Worm (Caenorhabditis elegans) whole organism, L4 larva: ENCODE data around the gene srd-56.

Experiments used
- F26F4.8 ChIP-seq: fragments of 200-800 bp; sonication (Bioruptor generic); conservative IDR thresholded peaks from 2 replicates; pipeline ENCODE4 v1.3.6; 2022; ENCODE audit warnings: missing genetic modification characterization, missing compliant biosample characterization
- F37D6.2 ChIP-seq: sonication (generic microtip); optimal IDR thresholded peaks from 2 replicates; lab custom pipeline; 2016; ENCODE audit warnings: mild to moderate bottlenecking, missing genetic modification characterization, missing compliant biosample characterization
- F49E8.2 ChIP-seq: sonication (generic microtip); optimal IDR thresholded peaks from 2 replicates; lab custom pipeline; 2016; ENCODE audit warnings: missing compliant biosample characterization, mild to moderate bottlenecking, missing genetic modification characterization, borderline replicate concordance
- R02D3.7 ChIP-seq: fragments of 150-350 bp; sonication (generic microtip); optimal IDR thresholded peaks from 3 replicates; lab custom pipeline; 2014; ENCODE audit warnings: missing biosample characterization, missing genetic modification characterization
- T20F7.1 ChIP-seq: fragments of 200-800 bp; sonication (Bioruptor generic); optimal IDR thresholded peaks from 2 replicates; lab custom pipeline; 2018; ENCODE audit warnings: mild to moderate bottlenecking, missing genetic modification characterization, missing compliant biosample characterization
- Y48G9A.11 ChIP-seq: fragments of 200-800 bp; sonication (Bioruptor generic); IDR thresholded peaks from 2 replicates; pipeline ENCODE4 v1.3.6; 2022; ENCODE audit warnings: missing genetic modification reagents, missing genetic modification characterization, missing compliant biosample characterization
- Y5F2A.4 ChIP-seq: fragments of 200-800 bp; sonication (Bioruptor generic); optimal IDR thresholded peaks from 2 replicates; lab custom pipeline; 2018; ENCODE audit warnings: mild to moderate bottlenecking, missing genetic modification characterization, missing compliant biosample characterization
- Y75B8A.6 ChIP-seq: fragments of 200-800 bp; sonication (Bioruptor generic); IDR thresholded peaks from 2 replicates; pipeline ENCODE4 v1.3.6; 2022; ENCODE audit warnings: missing genetic modification reagents, missing genetic modification characterization, missing compliant biosample characterization
- ZK337.2 ChIP-seq: fragments of 200-800 bp; sonication (Bioruptor generic); IDR thresholded peaks from 2 replicates; pipeline ENCODE4 v1.3.6; 2022; ENCODE audit warnings: missing genetic modification reagents, missing genetic modification characterization, missing compliant biosample characterization
- ZK546.5 ChIP-seq, 2 experiments: sonication (generic microtip); optimal IDR thresholded peaks; 2 replicates each; lab custom pipeline; 2017; ENCODE audit warnings: missing biosample characterization in 2 of 2, missing genetic modification characterization in 2 of 2
- aha-1 ChIP-seq: fragments of 150-350 bp; peaks from one replicate; lab custom pipeline; 2014; ENCODE audit warnings: missing biosample characterization, missing genetic modification characterization
- ama-1 ChIP-seq: fragments of 150-350 bp; optimal IDR thresholded peaks from 2 replicates; lab custom pipeline; 2014; ENCODE audit warnings: inconsistent platforms, mixed read lengths
- arid-1 ChIP-seq: fragments of 200-800 bp; sonication (Bioruptor generic); conservative IDR thresholded peaks from 2 replicates; pipeline ENCODE4 v1.3.6; 2022; ENCODE audit warnings: missing genetic modification reagents, missing genetic modification characterization, missing compliant biosample characterization
- ceh-32 ChIP-seq: sonication (generic microtip); optimal IDR thresholded peaks from 2 replicates; lab custom pipeline; 2016; ENCODE audit warnings: mild to moderate bottlenecking, missing genetic modification characterization, missing compliant biosample characterization; ENCODE audit not compliant: poor library complexity
- ceh-44 ChIP-seq: fragments of 200-800 bp; sonication (Bioruptor generic); IDR thresholded peaks from 2 replicates; pipeline ENCODE4 v1.3.6; 2022; ENCODE audit warnings: missing genetic modification reagents, missing genetic modification characterization, missing compliant biosample characterization
- ceh-62 ChIP-seq: sonication (generic microtip); optimal IDR thresholded peaks from 2 replicates; lab custom pipeline; 2017; ENCODE audit warnings: missing biosample characterization, missing genetic modification characterization
- ceh-82 ChIP-seq: sonication (generic microtip); optimal IDR thresholded peaks from 2 replicates; lab custom pipeline; 2017; ENCODE audit warnings: missing biosample characterization, missing genetic modification characterization
- ces-1 ChIP-seq: fragments of 150-350 bp; sonication (generic microtip); optimal IDR thresholded peaks from 4 replicates; lab custom pipeline; 2014; ENCODE audit warnings: missing biosample characterization, missing genetic modification reagents, missing genetic modification characterization
- cey-2 ChIP-seq: sonication (generic microtip); optimal IDR thresholded peaks from 3 replicates; lab custom pipeline; 2017; ENCODE audit warnings: missing genetic modification characterization, mild to moderate bottlenecking, missing compliant biosample characterization, antibody characterized with exemption, borderline replicate concordance; ENCODE audit not compliant: insufficient read depth
- ctbp-1 ChIP-seq: fragments of 200-800 bp; sonication (Bioruptor generic); IDR thresholded peaks from 2 replicates; pipeline ENCODE4 v1.3.6; 2022; ENCODE audit warnings: missing genetic modification reagents, missing genetic modification characterization, missing compliant biosample characterization
- daf-12 ChIP-seq: fragments of 150-350 bp; optimal IDR thresholded peaks from 2 replicates; lab custom pipeline; 2014; ENCODE audit warnings: missing biosample characterization, missing genetic modification reagents, missing genetic modification characterization
- daf-16 ChIP-seq, 3 experiments: sonication (generic microtip); optimal IDR thresholded peaks; 2 replicates each; lab custom pipeline; 2016 to 2017; ENCODE audit warnings: missing genetic modification characterization in 3 of 3, missing genetic modification reagents in 3 of 3, mild to moderate bottlenecking in 2 of 3, missing compliant biosample characterization in 2 of 3, missing biosample characterization in 1 of 3, moderate library complexity in 1 of 3
- daf-19 ChIP-seq: fragments of 200-800 bp; sonication (Bioruptor generic); conservative IDR thresholded peaks from 2 replicates; pipeline ENCODE4 v1.3.6; 2022; ENCODE audit warnings: missing genetic modification characterization, missing compliant biosample characterization
- dmd-6 ChIP-seq: fragments of 200-800 bp; sonication (Bioruptor generic); IDR thresholded peaks from 2 replicates; pipeline ENCODE4 v1.3.6; 2022; ENCODE audit warnings: missing genetic modification reagents, missing genetic modification characterization, missing compliant biosample characterization
- dve-1 ChIP-seq: sonication (generic microtip); optimal IDR thresholded peaks from 2 replicates; lab custom pipeline; 2017; ENCODE audit warnings: antibody characterized with exemption, mild to moderate bottlenecking, missing genetic modification characterization, missing compliant biosample characterization; ENCODE audit not compliant: insufficient read depth
- hlh-30 ChIP-seq: sonication (generic microtip); optimal IDR thresholded peaks from 2 replicates; lab custom pipeline; 2017; ENCODE audit warnings: antibody characterized with exemption, mild to moderate bottlenecking, missing genetic modification characterization, missing compliant biosample characterization; ENCODE audit not compliant: insufficient read depth
- lin-38 ChIP-seq: fragments of 200-800 bp; sonication (Bioruptor generic); IDR thresholded peaks from 2 replicates; pipeline ENCODE4 v1.3.6; 2022; ENCODE audit warnings: missing genetic modification reagents, missing genetic modification characterization, missing compliant biosample characterization
- lir-3 ChIP-seq: sonication (generic microtip); optimal IDR thresholded peaks from 2 replicates; lab custom pipeline; 2016; ENCODE audit warnings: mild to moderate bottlenecking, missing genetic modification characterization, missing compliant biosample characterization
- lsy-2 ChIP-seq, 2 experiments: fragments of 150-350 bp in 1 of 2; sonication (generic microtip) in 1 of 2; optimal IDR thresholded peaks; 2 replicates each; lab custom pipeline; 2014 to 2017; ENCODE audit warnings: missing biosample characterization in 2 of 2, missing genetic modification characterization in 2 of 2
- madf-9 ChIP-seq: fragments of 200-800 bp; sonication (Bioruptor generic); conservative IDR thresholded peaks from 2 replicates; pipeline ENCODE4 v1.3.6; 2022; ENCODE audit warnings: missing genetic modification reagents, missing genetic modification characterization, missing compliant biosample characterization
- mep-1 ChIP-seq: fragments of 150-350 bp; sonication (generic microtip); optimal IDR thresholded peaks from 3 replicates; lab custom pipeline; 2014; ENCODE audit warnings: missing biosample characterization, missing genetic modification characterization
- mes-2 ChIP-seq: sonication (generic microtip); optimal IDR thresholded peaks from 2 replicates; lab custom pipeline; 2016; ENCODE audit warnings: missing genotype, mild to moderate bottlenecking, missing genetic modification characterization, missing compliant biosample characterization; ENCODE audit not compliant: poor library complexity, severe bottlenecking
- nhr-237 ChIP-seq: sonication (generic microtip); optimal IDR thresholded peaks from 2 replicates; lab custom pipeline; 2017; ENCODE audit warnings: missing biosample characterization, missing genetic modification characterization
- nhr-48 ChIP-seq: sonication (generic microtip); optimal IDR thresholded peaks from 2 replicates; lab custom pipeline; 2016; ENCODE audit warnings: mild to moderate bottlenecking, missing genetic modification characterization, missing compliant biosample characterization
- nhr-76 ChIP-seq: fragments of 150-350 bp; optimal IDR thresholded peaks from 2 replicates; lab custom pipeline; 2014; ENCODE audit warnings: missing biosample characterization, missing genetic modification characterization
- nhr-77 ChIP-seq: fragments of 150-350 bp; optimal IDR thresholded peaks from 2 replicates; lab custom pipeline; 2014; ENCODE audit warnings: missing biosample characterization, missing genetic modification characterization
- php-3 ChIP-seq: fragments of 200-800 bp; sonication (Bioruptor generic); IDR thresholded peaks from 2 replicates; pipeline ENCODE4 v1.3.6; 2022; ENCODE audit warnings: missing genetic modification reagents, missing genetic modification characterization, missing compliant biosample characterization
- pqm-1 ChIP-seq: sonication (generic microtip); optimal IDR thresholded peaks from 2 replicates; lab custom pipeline; 2017; ENCODE audit warnings: missing biosample characterization, missing genetic modification characterization
- rbr-2 ChIP-seq: sonication (generic microtip); optimal IDR thresholded peaks from 2 replicates; lab custom pipeline; 2016; ENCODE audit warnings: missing genotype, missing genetic modification characterization, missing compliant biosample characterization
- saeg-2 ChIP-seq: fragments of 200-800 bp; sonication (Bioruptor generic); IDR thresholded peaks from 2 replicates; pipeline ENCODE4 v1.3.6; 2022; ENCODE audit warnings: missing genetic modification reagents, missing genetic modification characterization, missing compliant biosample characterization
- sdz-12 ChIP-seq: fragments of 200-800 bp; sonication (Bioruptor generic); optimal IDR thresholded peaks from 2 replicates; lab custom pipeline; 2018; ENCODE audit warnings: mild to moderate bottlenecking, missing genetic modification characterization, missing compliant biosample characterization
- skn-1 ChIP-seq: fragments of 150-350 bp; optimal IDR thresholded peaks from 2 replicates; lab custom pipeline; 2014; ENCODE audit warnings: missing biosample characterization, missing genetic modification characterization
- snpc-1.2 ChIP-seq: fragments of 200-800 bp; sonication (Bioruptor generic); IDR thresholded peaks from 2 replicates; pipeline ENCODE4 v1.3.6; 2022; ENCODE audit warnings: missing genetic modification reagents, missing genetic modification characterization, missing compliant biosample characterization
- tra-1 ChIP-seq: fragments of 200-800 bp; sonication (Bioruptor generic); IDR thresholded peaks from 2 replicates; pipeline ENCODE4 v1.3.6; 2022; ENCODE audit warnings: missing genetic modification reagents, missing genetic modification characterization, missing compliant biosample characterization
- unc-62 ChIP-seq, 3 experiments: fragments of 150-350 bp in 1 of 3; sonication (generic microtip); optimal IDR thresholded peaks in 2 of 3; peaks in 1 of 3; 1 replicate in 1 of 3; 2 replicates in 2 of 3; lab custom pipeline; 2014 to 2017; ENCODE audit warnings: missing biosample characterization in 3 of 3, missing genetic modification characterization in 3 of 3, missing genetic modification reagents in 3 of 3, missing genotype in 1 of 3
- vab-7 ChIP-seq: fragments of 200-800 bp; sonication (Bioruptor generic); IDR thresholded peaks from 2 replicates; pipeline ENCODE4 v1.3.6; 2022; ENCODE audit warnings: missing genetic modification reagents, missing genetic modification characterization, missing compliant biosample characterization
- zfp-3 ChIP-seq: fragments of 200-800 bp; sonication (Bioruptor generic); conservative IDR thresholded peaks from 2 replicates; pipeline ENCODE4 v1.3.6; 2022; ENCODE audit warnings: missing genetic modification reagents, missing genetic modification characterization, missing compliant biosample characterization
- zip-11 ChIP-seq: fragments of 200-800 bp; sonication (Bioruptor generic); IDR thresholded peaks from 2 replicates; pipeline ENCODE4 v1.3.6; 2022; ENCODE audit warnings: missing genetic modification characterization, missing compliant biosample characterization
- ztf-11 ChIP-seq: fragments of 150-350 bp; optimal IDR thresholded peaks from 2 replicates; lab custom pipeline; 2014; ENCODE audit warnings: missing biosample characterization, missing genetic modification characterization

The srd-56 gene

ce11 chrII:7200051-7200599 is 2.9 kb downstream of the srd-56 start, which contains the start of gene pcrg-1 (continued):
- TF ChIP-seq lsy-2 (tag; optimal IDR thresholded peaks at IDR 0.05; lab: Kevin White, UChicago) = peak in 1 of 2 experiments; percentile 69
- peak; percentile 76 for TF ChIP-seq ctbp-1 (GFP tag; lab: Robert Waterston, UW)
- TF ChIP-seq mes-2 (tag; lab: Kevin White, UChicago) = peak; percentile 73
- TF ChIP-seq dmd-6 (GFP tag; lab: Robert Waterston, UW) = peak; percentile 55
- TF ChIP-seq cey-2 (tag; lab: Kevin White, UChicago) = no peak
- peak; percentile 67 for TF ChIP-seq nhr-48 (tag; lab: Kevin White, UChicago)
- TF ChIP-seq ZK337.2 (GFP tag; lab: Robert Waterston, UW) = peak; percentile 21
- peak; percentile 74 for TF ChIP-seq rbr-2 (tag; lab: Kevin White, UChicago)
- peak; percentile 91 for TF ChIP-seq Y75B8A.6 (GFP tag; lab: Robert Waterston, UW)
- peak; percentile 93 for TF ChIP-seq arid-1 (GFP tag; lab: Robert Waterston, UW)
- TF ChIP-seq nhr-77 = no peak
- TF ChIP-seq hlh-30 (tag; lab: Kevin White, UChicago) = peak; percentile 69
- TF ChIP-seq aha-1 (tag; lab: Kevin White, UChicago) = peak; percentile 89
- TF ChIP-seq ZK546.5 (tag; optimal IDR thresholded peaks at IDR 0.05; lab: Kevin White, UChicago) = no peak
- peak; percentile 70 for TF ChIP-seq lir-3 (tag; lab: Kevin White, UChicago)
- no peak for TF ChIP-seq ceh-32 (tag; lab: Kevin White, UChicago)
- no peak for TF ChIP-seq R02D3.7
- peak; percentile 35 for TF ChIP-seq T20F7.1 (GFP tag; lab: Kevin White, UChicago)
- TF ChIP-seq ces-1 (GFP tag; lab: Kevin White, UChicago) = no peak
- TF ChIP-seq mep-1 (tag; lab: Kevin White, UChicago) = peak; percentile 61
- peak; percentile 86 for TF ChIP-seq snpc-1.2 (GFP tag; lab: Robert Waterston, UW)
- peak; percentile 95 for TF ChIP-seq F26F4.8 (GFP tag; lab: Robert Waterston, UW)
- TF ChIP-seq tra-1 (GFP tag; lab: Robert Waterston, UW) = peak; percentile 83
- no peak for TF ChIP-seq nhr-76
- peak; percentile 29 for TF ChIP-seq F37D6.2
- TF ChIP-seq nhr-237 (tag; lab: Kevin White, UChicago) = no peak
- TF ChIP-seq daf-19 = peak; percentile 63; the same call in 1 of the 2 replicates
- no peak for TF ChIP-seq ama-1
- peak; percentile 82 for TF ChIP-seq Y5F2A.4
- no peak for TF ChIP-seq ztf-11 (tag; lab: Kevin White, UChicago)
- TF ChIP-seq F49E8.2 (tag; lab: Kevin White, UChicago) = peak; percentile 73
- peak; percentile 84 for TF ChIP-seq lin-38 (GFP tag; lab: Robert Waterston, UW)
- TF ChIP-seq ceh-44 = peak; percentile 62; the same call in 1 of the 2 replicates
- TF ChIP-seq php-3 = peak; percentile 84
- no peak for TF ChIP-seq ceh-62 (tag; lab: Kevin White, UChicago)
- TF ChIP-seq daf-12 = no peak
- TF ChIP-seq dve-1 (tag; lab: Kevin White, UChicago) = peak; percentile 57
- TF ChIP-seq vab-7 (GFP tag; lab: Robert Waterston, UW) = peak; percentile 93
- TF ChIP-seq skn-1 = no peak
- peak; percentile 81 to 87 for TF ChIP-seq daf-16 (GFP tag; optimal IDR thresholded peaks at IDR 0.05; lab: Kevin White, UChicago)
- peak; percentile 60 for TF ChIP-seq daf-16 (tag; optimal IDR thresholded peaks at IDR 0.05; lab: Kevin White, UChicago)
- TF ChIP-seq saeg-2 = peak; percentile 89
- TF ChIP-seq unc-62 (GFP tag; optimal IDR thresholded peaks at IDR 0.05 in 1 of 2; lab: Kevin White, UChicago) = peak in 1 of 2 experiments; percentile 81
- no peak for TF ChIP-seq unc-62 (tag; optimal IDR thresholded peaks at IDR 0.05; lab: Kevin White, UChicago)
- peak; percentile 84 for TF ChIP-seq Y48G9A.11 (GFP tag; lab: Robert Waterston, UW)
- peak; percentile 66 for TF ChIP-seq zip-11 (GFP tag; lab: Robert Waterston, UW)
- TF ChIP-seq zfp-3 (GFP tag; lab: Robert Waterston, UW) = peak; percentile 51; the same call in 1 of the 2 replicates
- no peak for TF ChIP-seq ceh-82 (tag; lab: Kevin White, UChicago)
- TF ChIP-seq madf-9 (GFP tag; lab: Robert Waterston, UW) = peak; percentile 80
- TF ChIP-seq pqm-1 (tag; lab: Kevin White, UChicago) = no peak
- no peak for TF ChIP-seq sdz-12 (GFP tag; lab: Kevin White, UChicago)
